Fruit fly (Drosophila melanogaster) whole organism, pupa: ENCODE measurements around the gene CG42823.

Experiments
- CG10348 ChIP-seq: fragments of 200-800 bp; sonication (Bioruptor generic); IDR thresholded peaks from 2 replicates; pipeline ENCODE4 v1.3.6; 2022; ENCODE audit warnings: missing biosample characterization, missing genetic modification characterization
- CG12605 ChIP-seq: fragments of 200-800 bp; sonication (Bioruptor generic); IDR thresholded peaks from 2 replicates; pipeline ENCODE4 v1.3.6; 2022; ENCODE audit warnings: missing biosample characterization, missing genetic modification characterization
- CG13204 ChIP-seq: fragments of 200-800 bp; sonication (Bioruptor generic); optimal IDR thresholded peaks from 2 replicates; lab custom pipeline; 2018; ENCODE audit warnings: missing biosample characterization, mild to moderate bottlenecking, missing genetic modification characterization, moderate library complexity
- CG14655 ChIP-seq: fragments of 200-800 bp; sonication (Bioruptor generic); optimal IDR thresholded peaks from 3 replicates; lab custom pipeline; 2017; ENCODE audit warnings: mild to moderate bottlenecking, missing biosample characterization, missing genetic modification reagents, missing genetic modification characterization
- CG15710 ChIP-seq: fragments of 200-800 bp; sonication (Bioruptor generic); optimal IDR thresholded peaks from 2 replicates; lab custom pipeline; 2018; ENCODE audit warnings: missing biosample characterization, mild to moderate bottlenecking, missing genetic modification characterization, moderate library complexity
- CG17806 ChIP-seq: fragments of 200-800 bp; sonication (Bioruptor generic); optimal IDR thresholded peaks from 2 replicates; lab custom pipeline; 2018; ENCODE audit warnings: missing biosample characterization, mild to moderate bottlenecking, missing genetic modification characterization, moderate library complexity
- CG32121 ChIP-seq: fragments of 200-800 bp; sonication (Bioruptor generic); IDR thresholded peaks from 2 replicates; pipeline ENCODE4 v1.3.6; 2022; ENCODE audit warnings: missing biosample characterization, missing genetic modification characterization
- CG34367 ChIP-seq: fragments of 200-800 bp; sonication (Bioruptor generic); optimal IDR thresholded peaks from 2 replicates; lab custom pipeline; 2018; ENCODE audit warnings: missing biosample characterization, mild to moderate bottlenecking, missing genetic modification characterization
- CG4496 ChIP-seq: fragments of 200-800 bp; sonication (Bioruptor generic); IDR thresholded peaks from 3 replicates; pipeline ENCODE4 v1.3.6; 2022; ENCODE audit warnings: missing biosample characterization, missing genetic modification characterization
- CG8159 ChIP-seq: fragments of 200-800 bp; sonication (Bioruptor generic); optimal IDR thresholded peaks from 3 replicates; lab custom pipeline; 2018; ENCODE audit warnings: missing biosample characterization, mild to moderate bottlenecking, missing genetic modification characterization, moderate library complexity
- CG8301 ChIP-seq: fragments of 200-800 bp; sonication (Bioruptor generic); optimal IDR thresholded peaks from 2 replicates; lab custom pipeline; 2018; ENCODE audit warnings: missing biosample characterization, mild to moderate bottlenecking, missing genetic modification characterization
- CG9948 ChIP-seq: fragments of 200-800 bp; sonication (Bioruptor generic); optimal IDR thresholded peaks from 2 replicates; lab custom pipeline; 2018; ENCODE audit warnings: missing biosample characterization, mild to moderate bottlenecking, missing genetic modification characterization, moderate library complexity
- D1 ChIP-seq: fragments of 200-800 bp; sonication (Bioruptor generic); optimal IDR thresholded peaks from 2 replicates; lab custom pipeline; 2018; ENCODE audit warnings: missing biosample characterization, mild to moderate bottlenecking, missing genetic modification characterization, moderate library complexity
- EcR ChIP-seq: fragments of 200-800 bp; sonication (Bioruptor generic); optimal IDR thresholded peaks from 3 replicates; lab custom pipeline; 2019; ENCODE audit warnings: missing biosample characterization, missing genetic modification characterization, mild to moderate bottlenecking, moderate library complexity, missing genetic modification reagents
- Ets98B ChIP-seq: fragments of 200-800 bp; sonication (Bioruptor generic); IDR thresholded peaks from 2 replicates; pipeline ENCODE4 v1.3.6; 2022; ENCODE audit warnings: missing biosample characterization, missing genetic modification characterization
- Pif1A ChIP-seq: fragments of 200-800 bp; sonication (Bioruptor generic); optimal IDR thresholded peaks from 3 replicates; lab custom pipeline; 2016; ENCODE audit warnings: missing biosample characterization, missing genetic modification characterization
- Pif1B ChIP-seq: fragments of 200-800 bp; sonication (Bioruptor generic); optimal IDR thresholded peaks from 3 replicates; lab custom pipeline; 2016; ENCODE audit warnings: missing biosample characterization, missing genetic modification characterization
- Snoo ChIP-seq: fragments of 200-800 bp; sonication (Bioruptor generic); optimal IDR thresholded peaks from 3 replicates; lab custom pipeline; 2017; ENCODE audit warnings: missing biosample characterization, mild to moderate bottlenecking, missing genetic modification characterization, inconsistent platforms
- fd96Ca ChIP-seq: fragments of 200-800 bp; sonication (Bioruptor generic); IDR thresholded peaks from 3 replicates; pipeline ENCODE4 v1.3.6; 2022; ENCODE audit warnings: missing biosample characterization, missing genetic modification characterization
- gl ChIP-seq: fragments of 200-800 bp; sonication (Bioruptor generic); optimal IDR thresholded peaks from 2 replicates; lab custom pipeline; 2018; ENCODE audit warnings: missing biosample characterization, mild to moderate bottlenecking, missing genetic modification characterization
- rn ChIP-seq: fragments of 200-800 bp; sonication (Bioruptor generic); IDR thresholded peaks from 2 replicates; pipeline ENCODE4 v1.3.6; 2022; ENCODE audit warnings: missing biosample characterization, missing genetic modification characterization

CG42823 gene

DNA sequence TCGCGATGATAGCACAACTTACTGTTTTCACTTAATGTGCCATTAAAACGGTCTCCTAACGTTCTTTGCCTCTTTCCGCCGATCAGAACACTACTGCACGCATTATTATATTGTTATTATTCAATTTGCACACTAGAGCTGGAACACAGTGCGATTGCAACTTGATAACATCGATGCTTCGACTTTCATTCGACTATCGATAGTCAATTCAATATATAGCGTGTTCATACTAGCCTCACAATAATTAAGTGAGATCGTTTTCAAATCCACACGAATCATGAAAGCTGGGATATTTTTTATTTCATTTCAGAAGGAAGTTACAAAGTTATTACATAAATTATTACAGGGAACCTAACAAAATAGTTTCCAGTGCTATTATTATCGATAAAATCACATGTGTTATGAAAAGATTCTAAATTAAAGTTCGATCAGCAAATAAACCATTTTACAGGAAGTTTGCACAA is 3.6 kb downstream of the CG42823 start:
- TF ChIP-seq D1 (tag; lab: Kevin White, UChicago) (peak; percentile 8), Ets98B (peak; percentile 37; the same call in 1 of the 2 replicates), Snoo (peak; percentile 7), CG32121 (GFP tag; lab: Robert Waterston, UW) (peak; percentile 31; the same call in 1 of the 2 replicates), CG4496 (GFP tag; lab: Robert Waterston, UW) (peak; percentile 57; the same call in 1 of the 3 replicates), gl (no peak)

DNA sequence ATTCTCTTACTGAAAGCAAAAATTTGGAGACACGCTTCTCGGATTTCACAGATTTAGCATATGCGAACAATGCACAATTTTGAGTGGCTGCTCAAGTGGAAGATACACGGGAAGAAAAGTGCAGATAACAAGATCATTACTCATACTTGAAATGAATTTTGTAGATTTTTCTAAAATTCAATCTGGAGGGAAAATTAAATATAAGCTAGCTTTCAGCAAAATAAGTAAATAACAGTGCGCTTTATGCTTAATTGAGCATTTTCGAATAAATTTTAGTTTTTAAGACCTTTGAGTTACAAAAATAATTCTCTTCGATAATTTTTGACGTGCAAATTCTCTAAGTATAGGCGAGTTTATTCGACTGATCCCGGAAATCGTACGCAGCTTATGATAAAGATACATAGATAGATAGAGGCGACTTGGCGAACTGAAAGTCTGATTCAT is 4.2 kb downstream of the CG42823 start:
- TF ChIP-seq CG9948, result peak; percentile 69
- TF ChIP-seq Snoo, result no peak
- TF ChIP-seq CG17806, result peak; percentile 75
- TF ChIP-seq EcR (GFP tag; lab: Kevin White, UChicago), result no peak
- peak; percentile 36; the same call in 1 of the 2 replicates for TF ChIP-seq Ets98B
- TF ChIP-seq Pif1B (GFP tag; lab: Kevin White, UChicago), result peak; percentile 50
- TF ChIP-seq CG8159 (tag; lab: Kevin White, UChicago), result peak; percentile 78
- peak; percentile 17 for TF ChIP-seq D1 (tag; lab: Kevin White, UChicago)
- no peak for TF ChIP-seq rn (GFP tag; lab: Robert Waterston, UW)
- peak; percentile 66; the same call in 1 of the 3 replicates for TF ChIP-seq CG4496 (GFP tag; lab: Robert Waterston, UW)
- peak; percentile 84 for TF ChIP-seq CG8301 (tag; lab: Kevin White, UChicago)
- peak; percentile 59 for TF ChIP-seq CG32121 (GFP tag; lab: Robert Waterston, UW)
- TF ChIP-seq CG13204 (GFP tag; lab: Kevin White, UChicago), result no peak
- peak; percentile 48 for TF ChIP-seq CG15710 (tag; lab: Kevin White, UChicago)
- TF ChIP-seq Pif1A (GFP tag; lab: Kevin White, UChicago), result peak; percentile 83
- peak; percentile 83 for TF ChIP-seq CG14655 (GFP tag; lab: Kevin White, UChicago)
- TF ChIP-seq CG34367 (tag; lab: Kevin White, UChicago), result peak; percentile 27
- TF ChIP-seq CG10348 (GFP tag; lab: Robert Waterston, UW), result no peak
- peak; percentile 58 for TF ChIP-seq CG12605 (GFP tag; lab: Robert Waterston, UW)
- TF ChIP-seq gl, result peak; percentile 44
- TF ChIP-seq fd96Ca, result no peak

DNA sequence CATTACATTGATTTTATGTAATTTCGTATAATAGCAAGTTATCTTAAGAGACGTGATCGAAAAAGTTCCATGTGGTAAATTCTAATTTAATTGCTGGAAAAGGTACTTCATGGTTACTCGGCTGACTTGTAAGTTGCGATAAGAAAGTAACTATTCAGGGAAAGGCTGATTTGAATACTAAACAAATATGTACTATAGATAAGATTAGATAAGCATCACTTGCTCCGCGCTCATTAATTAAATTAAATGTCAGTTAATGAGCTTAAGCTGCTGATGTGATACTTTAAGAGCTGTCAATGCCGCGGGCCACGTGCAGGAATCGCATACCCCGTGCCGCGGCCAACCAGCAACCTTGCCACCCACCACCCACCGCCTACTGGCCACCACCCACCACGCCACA is 4.8 kb downstream of the CG42823 start:
- no peak for TF ChIP-seq CG9948

- TF ChIP-seq fd96Ca, result no peak
- TF ChIP-seq CG13204 (GFP tag; lab: Kevin White, UChicago), result no peak
- TF ChIP-seq CG9948, result peak; percentile 11
- TF ChIP-seq CG4496 (GFP tag; lab: Robert Waterston, UW), result no peak
- peak; percentile 41 for TF ChIP-seq CG8159 (tag; lab: Kevin White, UChicago)
- TF ChIP-seq CG14655 (GFP tag; lab: Kevin White, UChicago), result peak; percentile 53
- 0 out of 2 replicates have a peak, but pooled peaks have one; percentile 7 for TF ChIP-seq CG12605 (GFP tag; lab: Robert Waterston, UW)
- TF ChIP-seq CG32121 (GFP tag; lab: Robert Waterston, UW), result no peak
- peak; percentile 24 for TF ChIP-seq D1 (tag; lab: Kevin White, UChicago)
- peak; percentile 46 for TF ChIP-seq Snoo
- peak; percentile 32 for TF ChIP-seq Pif1A (GFP tag; lab: Kevin White, UChicago)
- TF ChIP-seq gl, result no peak
- no peak for TF ChIP-seq CG34367 (tag; lab: Kevin White, UChicago)
- 0 out of 2 replicates have a peak, but pooled peaks have one; percentile 24 for TF ChIP-seq Ets98B
- no peak for TF ChIP-seq CG17806
- TF ChIP-seq Pif1B (GFP tag; lab: Kevin White, UChicago), result peak; percentile 18
- TF ChIP-seq CG8301 (tag; lab: Kevin White, UChicago), result peak; percentile 38
- TF ChIP-seq rn (GFP tag; lab: Robert Waterston, UW), result no peak
- TF ChIP-seq CG10348 (GFP tag; lab: Robert Waterston, UW), result no peak
- peak; percentile 23 for TF ChIP-seq CG15710 (tag; lab: Kevin White, UChicago)
- TF ChIP-seq EcR (GFP tag; lab: Kevin White, UChicago), result peak; percentile 85
- TF ChIP-seq, all 21 proteins: peak for 12
Observed at dm6 chr3R:17394318-17395188, 10.4 kb downstream of the CG42823 start, which contains the start of gene CREG. Gene CREG, minus strand, starts transcription at chr3R:17394640.

dm6 chr3R:17391313-17391845 is 13.5 kb downstream of the CG42823 start, which contains the start of the genes Brf and sds22:
Gene Brf, minus strand, starts transcription at chr3R:17391337.
Gene sds22, plus strand, starts transcription at chr3R:17391594.
- TF ChIP-seq Ets98B (peak; percentile 91), EcR (GFP tag; lab: Kevin White, UChicago) (peak; percentile 2), Pif1B (GFP tag; lab: Kevin White, UChicago) (peak; percentile 91), fd96Ca (peak; percentile 77), CG10348 (GFP tag; lab: Robert Waterston, UW) (peak; percentile 62), CG17806 (peak; percentile 94), D1 (tag; lab: Kevin White, UChicago) (peak; percentile 88), CG8301 (tag; lab: Kevin White, UChicago) (peak; percentile 88), CG9948 (peak; percentile 91), CG4496 (GFP tag; lab: Robert Waterston, UW) (peak; percentile 93), Snoo (peak; percentile 89), gl (peak; percentile 75), CG12605 (GFP tag; lab: Robert Waterston, UW) (peak; percentile 76; the same call in 1 of the 2 replicates), Pif1A (GFP tag; lab: Kevin White, UChicago) (peak; percentile 92), CG34367 (tag; lab: Kevin White, UChicago) (peak; percentile 91), CG13204 (GFP tag; lab: Kevin White, UChicago) (peak; percentile 55), CG15710 (tag; lab: Kevin White, UChicago) (peak; percentile 94), CG14655 (GFP tag; lab: Kevin White, UChicago) (peak; percentile 93), CG8159 (tag; lab: Kevin White, UChicago) (peak; percentile 95), CG32121 (GFP tag; lab: Robert Waterston, UW) (peak; percentile 89), rn (GFP tag; lab: Robert Waterston, UW) (peak; percentile 86; the same call in 1 of the 2 replicates)
